Fruit fly (Drosophila melanogaster): ENCODE measurements around the gene CG10663.

- TF ChIP-seq psq (optimal IDR thresholded peaks at IDR 0.05) (no peak), usp (GFP tag; optimal IDR thresholded peaks at IDR 0.05) (no peak), CG8478 (optimal IDR thresholded peaks at IDR 0.05) (no peak), pan (optimal IDR thresholded peaks at IDR 0.05) (no peak), Dll (optimal IDR thresholded peaks at IDR 0.05) (no peak)
Observed at dm6 chr3L:12533392-12534070, 48.7 kb upstream of the CG10663 start, which contains the start of the genes Tsf2 and CG34242.

All from whole organism.